Worm (Caenorhabditis elegans) whole organism, L4 larva: ENCODE measurements around the gene set-31.
A peak's percentile ranks its signal among the peaks of the same experiment; 100 is the strongest.

Experiments
- T26A8.4 ChIP-seq: fragments of 200-800 bp; sonication (Bioruptor generic); IDR thresholded peaks from 2 replicates; pipeline ENCODE4 v1.3.6; 2022; ENCODE audit warnings: missing genetic modification characterization, missing compliant biosample characterization
- Y48G9A.11 ChIP-seq: fragments of 200-800 bp; sonication (Bioruptor generic); IDR thresholded peaks from 2 replicates; pipeline ENCODE4 v1.3.6; 2022; ENCODE audit warnings: missing genetic modification reagents, missing genetic modification characterization, missing compliant biosample characterization
- Y5F2A.4 ChIP-seq: fragments of 200-800 bp; sonication (Bioruptor generic); optimal IDR thresholded peaks from 2 replicates; lab custom pipeline; 2018; ENCODE audit warnings: mild to moderate bottlenecking, missing genetic modification characterization, missing compliant biosample characterization
- aha-1 ChIP-seq: fragments of 150-350 bp; peaks from one replicate; lab custom pipeline; 2014; ENCODE audit warnings: missing biosample characterization, missing genetic modification characterization
- aly-2 ChIP-seq: sonication (generic microtip); optimal IDR thresholded peaks from 2 replicates; lab custom pipeline; 2018; ENCODE audit warnings: missing biosample characterization, missing genetic modification characterization
- ceh-32 ChIP-seq: sonication (generic microtip); optimal IDR thresholded peaks from 2 replicates; lab custom pipeline; 2016; ENCODE audit warnings: mild to moderate bottlenecking, missing genetic modification characterization, missing compliant biosample characterization; ENCODE audit not compliant: poor library complexity
- ceh-82 ChIP-seq: sonication (generic microtip); optimal IDR thresholded peaks from 2 replicates; lab custom pipeline; 2017; ENCODE audit warnings: missing biosample characterization, missing genetic modification characterization
- dmd-6 ChIP-seq: fragments of 200-800 bp; sonication (Bioruptor generic); IDR thresholded peaks from 2 replicates; pipeline ENCODE4 v1.3.6; 2022; ENCODE audit warnings: missing genetic modification reagents, missing genetic modification characterization, missing compliant biosample characterization
- dmd-8 ChIP-seq: fragments of 200-800 bp; sonication (Bioruptor generic); IDR thresholded peaks from 2 replicates; pipeline ENCODE4 v1.3.6; 2022; ENCODE audit warnings: missing genetic modification characterization, missing compliant biosample characterization
- dpl-1 ChIP-seq: fragments of 150-350 bp; optimal IDR thresholded peaks from 2 replicates; lab custom pipeline; 2014; ENCODE audit warnings: missing biosample characterization, missing genetic modification reagents, missing genetic modification characterization
- duxl-1 ChIP-seq: sonication (generic microtip); optimal IDR thresholded peaks from 2 replicates; lab custom pipeline; 2016; ENCODE audit warnings: mild to moderate bottlenecking, missing genetic modification characterization, moderate library complexity, missing compliant biosample characterization; ENCODE audit not compliant: poor library complexity
- dve-1 ChIP-seq: sonication (generic microtip); optimal IDR thresholded peaks from 2 replicates; lab custom pipeline; 2017; ENCODE audit warnings: antibody characterized with exemption, mild to moderate bottlenecking, missing genetic modification characterization, missing compliant biosample characterization; ENCODE audit not compliant: insufficient read depth
- hlh-30 ChIP-seq: sonication (generic microtip); optimal IDR thresholded peaks from 2 replicates; lab custom pipeline; 2017; ENCODE audit warnings: antibody characterized with exemption, mild to moderate bottlenecking, missing genetic modification characterization, missing compliant biosample characterization; ENCODE audit not compliant: insufficient read depth
- jun-1 ChIP-seq: fragments of 150-350 bp; optimal IDR thresholded peaks from 2 replicates; lab custom pipeline; 2014; ENCODE audit warnings: missing biosample characterization, missing genetic modification reagents, missing genetic modification characterization
- lin-15B ChIP-seq: fragments of 150-350 bp; sonication (generic microtip); optimal IDR thresholded peaks from 3 replicates; lab custom pipeline; 2014; ENCODE audit warnings: missing biosample characterization, missing genetic modification characterization
- lin-29 ChIP-seq: fragments of 200-800 bp; sonication (Bioruptor generic); IDR thresholded peaks from 2 replicates; pipeline ENCODE4 v1.3.6; 2022; ENCODE audit warnings: missing genetic modification reagents, missing genetic modification characterization, missing compliant biosample characterization
- lsy-2 ChIP-seq, 2 experiments: fragments of 150-350 bp in 1 of 2; sonication (generic microtip) in 1 of 2; optimal IDR thresholded peaks; 2 replicates each; lab custom pipeline; 2014 to 2017; ENCODE audit warnings: missing biosample characterization in 2 of 2, missing genetic modification characterization in 2 of 2
- madf-9 ChIP-seq: fragments of 200-800 bp; sonication (Bioruptor generic); conservative IDR thresholded peaks from 2 replicates; pipeline ENCODE4 v1.3.6; 2022; ENCODE audit warnings: missing genetic modification reagents, missing genetic modification characterization, missing compliant biosample characterization
- mdl-1 ChIP-seq, 2 experiments: fragments of 150-350 bp in 1 of 2; sonication (generic microtip) in 1 of 2; optimal IDR thresholded peaks; 2 replicates each; lab custom pipeline; 2014 to 2017; ENCODE audit warnings: missing biosample characterization in 2 of 2, missing genetic modification characterization in 2 of 2
- mdt-29 ChIP-seq: fragments of 200-800 bp; sonication (Bioruptor generic); IDR thresholded peaks from 2 replicates; pipeline ENCODE4 v1.3.6; 2022; ENCODE audit warnings: missing genetic modification reagents, missing genetic modification characterization, missing compliant biosample characterization
- mep-1 ChIP-seq: fragments of 150-350 bp; sonication (generic microtip); optimal IDR thresholded peaks from 3 replicates; lab custom pipeline; 2014; ENCODE audit warnings: missing biosample characterization, missing genetic modification characterization
- nhr-10 ChIP-seq: fragments of 150-350 bp; optimal IDR thresholded peaks from 2 replicates; lab custom pipeline; 2014; ENCODE audit warnings: missing biosample characterization, missing genetic modification characterization
- nhr-102 ChIP-seq: sonication (generic microtip); optimal IDR thresholded peaks from 2 replicates; lab custom pipeline; 2016; ENCODE audit warnings: mild to moderate bottlenecking, missing genetic modification characterization, moderate library complexity, missing compliant biosample characterization
- nhr-28 ChIP-seq: fragments of 150-350 bp; optimal IDR thresholded peaks from 2 replicates; lab custom pipeline; 2014; ENCODE audit warnings: missing biosample characterization, missing genetic modification characterization
- nhr-48 ChIP-seq: sonication (generic microtip); optimal IDR thresholded peaks from 2 replicates; lab custom pipeline; 2016; ENCODE audit warnings: mild to moderate bottlenecking, missing genetic modification characterization, missing compliant biosample characterization
- pqm-1 ChIP-seq: sonication (generic microtip); optimal IDR thresholded peaks from 2 replicates; lab custom pipeline; 2017; ENCODE audit warnings: missing biosample characterization, missing genetic modification characterization
- saeg-2 ChIP-seq: fragments of 200-800 bp; sonication (Bioruptor generic); IDR thresholded peaks from 2 replicates; pipeline ENCODE4 v1.3.6; 2022; ENCODE audit warnings: missing genetic modification reagents, missing genetic modification characterization, missing compliant biosample characterization
- snpc-4 ChIP-seq: fragments of 150-350 bp; optimal IDR thresholded peaks from 2 replicates; lab custom pipeline; 2014; ENCODE audit warnings: missing biosample characterization, missing genetic modification characterization
- spr-3 ChIP-seq: fragments of 200-800 bp; sonication (Bioruptor generic); optimal IDR thresholded peaks from 2 replicates; lab custom pipeline; 2018; ENCODE audit warnings: mild to moderate bottlenecking, missing genetic modification characterization, missing compliant biosample characterization
- unc-39 ChIP-seq: sonication (generic microtip); optimal IDR thresholded peaks from 2 replicates; lab custom pipeline; 2017; ENCODE audit warnings: missing biosample characterization, missing genetic modification characterization
- unc-62 ChIP-seq, 3 experiments: fragments of 150-350 bp in 1 of 3; sonication (generic microtip); optimal IDR thresholded peaks in 2 of 3; peaks in 1 of 3; 1 replicate in 1 of 3; 2 replicates in 2 of 3; lab custom pipeline; 2014 to 2017; ENCODE audit warnings: missing biosample characterization in 3 of 3, missing genetic modification characterization in 3 of 3, missing genetic modification reagents in 3 of 3, missing genotype in 1 of 3
- zag-1 ChIP-seq: fragments of 150-350 bp; optimal IDR thresholded peaks from 2 replicates; lab custom pipeline; 2014; ENCODE audit warnings: missing biosample characterization, missing genetic modification characterization

The set-31 gene

DNA sequence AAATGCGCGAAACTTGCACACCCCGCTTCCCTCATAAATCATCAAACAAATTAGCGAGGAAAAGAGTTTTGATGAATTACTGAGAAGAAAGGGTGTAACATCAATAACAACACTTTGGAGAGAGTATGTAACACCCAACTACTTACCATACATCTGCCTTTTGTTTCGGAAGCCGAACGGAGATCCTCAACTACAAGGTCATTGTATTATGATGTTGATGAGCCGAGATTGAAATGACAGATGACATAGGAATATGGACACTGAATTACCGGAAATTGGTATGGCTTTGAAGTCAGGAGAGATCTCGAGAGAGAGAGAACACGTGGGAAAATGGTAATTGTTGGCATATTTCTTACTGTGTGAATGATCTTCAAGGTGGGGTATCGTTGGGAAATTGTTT lies 8.3 kb downstream of the set-31 start:
- no peak for TF ChIP-seq hlh-30
- TF ChIP-seq unc-62 (GFP tag; optimal IDR thresholded peaks at IDR 0.05 in 1 of 2; lab: Kevin White, UChicago): peak in 1 of 2 experiments; percentile 63
- TF ChIP-seq unc-62 (tag; optimal IDR thresholded peaks at IDR 0.05; lab: Kevin White, UChicago): no peak
- no peak for TF ChIP-seq nhr-10 (tag; lab: Kevin White, UChicago)
- TF ChIP-seq ceh-32 (tag; lab: Kevin White, UChicago): no peak
- TF ChIP-seq lsy-2 (tag; optimal IDR thresholded peaks at IDR 0.05; lab: Kevin White, UChicago): no peak
- TF ChIP-seq spr-3: no peak
- no peak for TF ChIP-seq zag-1 (tag; lab: Kevin White, UChicago)

DNA sequence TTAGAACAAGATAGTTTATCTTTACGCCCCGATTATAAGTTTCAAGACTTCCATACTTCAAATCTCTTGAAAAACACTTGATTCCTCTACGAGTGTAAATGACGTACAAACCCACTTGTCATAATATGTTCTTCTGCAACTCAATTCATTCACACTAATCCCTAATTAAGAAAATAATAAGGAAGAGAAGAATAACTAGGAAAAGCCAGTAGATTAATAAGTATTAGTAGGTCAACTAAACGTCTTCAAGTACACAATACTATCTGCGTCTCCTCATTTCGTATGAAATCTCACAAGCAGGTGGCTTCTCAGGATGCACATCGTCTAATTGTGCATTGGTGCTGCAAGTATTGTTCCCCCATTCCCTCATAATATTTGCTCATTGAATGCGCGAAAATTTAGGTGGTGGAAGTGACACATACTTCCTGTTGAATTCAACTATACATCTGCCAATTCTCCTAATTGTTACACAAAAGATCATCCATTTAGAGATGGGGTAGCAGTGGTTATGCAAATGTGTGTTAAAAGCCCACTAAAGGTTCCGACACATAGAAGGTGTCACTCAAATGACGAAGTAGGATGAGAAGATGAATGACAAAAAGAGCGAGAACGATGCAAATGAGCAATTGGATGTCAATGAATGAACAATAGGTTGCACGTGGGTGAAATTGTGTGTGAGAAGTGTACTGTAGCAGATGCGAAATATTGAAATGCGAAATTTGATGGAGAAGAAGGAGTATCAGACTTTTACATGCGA lies 9.5 kb downstream of the set-31 start:
- TF ChIP-seq aha-1 (tag; lab: Kevin White, UChicago) (peak; percentile 30), madf-9 (no peak), duxl-1 (no peak), jun-1 (no peak), dmd-6 (no peak), unc-62 (GFP tag; optimal IDR thresholded peaks at IDR 0.05 in 1 of 2; lab: Kevin White, UChicago) (peak in 1 of 2 experiments; percentile 99), unc-62 (tag; optimal IDR thresholded peaks at IDR 0.05; lab: Kevin White, UChicago) (no peak), Y5F2A.4 (GFP tag; lab: Kevin White, UChicago) (no peak), pqm-1 (tag; lab: Kevin White, UChicago) (no peak)

DNA sequence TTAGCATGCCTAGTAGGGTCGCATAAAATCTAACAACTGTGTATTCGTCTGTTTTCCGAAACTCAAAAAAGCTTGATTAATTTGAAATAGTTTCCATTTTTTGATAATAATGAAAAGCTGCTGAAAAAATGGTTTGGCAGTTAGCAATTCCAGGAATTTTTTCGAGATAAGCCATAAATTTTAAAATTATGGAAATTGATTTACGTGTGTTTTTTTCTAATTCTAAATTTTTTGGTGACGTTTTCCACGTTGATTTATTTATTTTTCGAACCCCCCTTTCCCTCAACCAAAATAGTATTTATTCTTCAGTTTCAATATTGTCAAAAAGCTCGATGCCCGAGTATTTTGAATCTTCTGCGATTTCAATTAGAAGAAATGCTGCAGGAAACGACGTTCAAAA lies 11.2 kb downstream of the set-31 start, which contains the start of gene F23B12.1:
F23B12.1 (plus strand) TSS at position 301 of the 400 bp plus-strand sequence.
- TF ChIP-seq unc-62 (GFP tag; optimal IDR thresholded peaks at IDR 0.05 in 1 of 2; lab: Kevin White, UChicago): peak in 1 of 2 experiments; percentile 29
- TF ChIP-seq unc-62 (tag; optimal IDR thresholded peaks at IDR 0.05; lab: Kevin White, UChicago): no peak
- no peak for TF ChIP-seq lin-29 (GFP tag; lab: Robert Waterston, UW)
- no peak for TF ChIP-seq ceh-32 (tag; lab: Kevin White, UChicago)

DNA sequence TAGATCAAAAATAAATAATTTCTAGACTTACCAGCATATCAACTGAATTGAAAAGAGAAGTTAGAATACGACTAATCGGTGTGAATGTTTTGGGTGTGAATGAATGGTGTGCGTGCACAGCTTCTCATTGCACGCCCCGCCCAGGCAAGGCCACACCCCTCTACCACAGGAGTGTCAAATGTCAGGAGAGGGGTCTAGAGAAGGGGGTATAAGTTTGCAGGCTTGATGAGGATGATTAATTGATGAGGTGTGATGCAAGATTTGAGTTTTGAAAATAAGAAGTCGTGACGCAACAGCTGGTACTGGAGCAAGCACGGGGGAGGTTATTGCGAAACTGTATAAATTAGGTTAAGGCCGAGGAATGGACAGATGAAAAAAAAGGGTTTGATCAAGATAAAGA lies 14.6 kb downstream of the set-31 start, which contains the start of gene egl-1:
egl-1 (minus strand) TSS at position 101 of the 400 bp plus-strand sequence.
- TF ChIP-seq nhr-28 (tag; lab: Kevin White, UChicago): no peak
- no peak for TF ChIP-seq spr-3
- no peak for TF ChIP-seq nhr-48 (tag; lab: Kevin White, UChicago)
- TF ChIP-seq mdl-1 (tag; optimal IDR thresholded peaks at IDR 0.05; lab: Kevin White, UChicago): no peak
- no peak for TF ChIP-seq ceh-82 (tag; lab: Kevin White, UChicago)
- TF ChIP-seq mdt-29 (GFP tag; lab: Robert Waterston, UW): no peak
- TF ChIP-seq T26A8.4: no peak
- no peak for TF ChIP-seq dve-1 (tag; lab: Kevin White, UChicago)
- TF ChIP-seq aly-2 (tag; lab: Kevin White, UChicago): no peak
- TF ChIP-seq dpl-1 (GFP tag; lab: Kevin White, UChicago): no peak
- no peak for TF ChIP-seq mep-1 (tag; lab: Kevin White, UChicago)
- no peak for TF ChIP-seq lin-15B
- no peak for TF ChIP-seq pqm-1 (tag; lab: Kevin White, UChicago)
- TF ChIP-seq nhr-102: no peak

ce11 chrV:14433584-14433983 lies 15.9 kb downstream of the set-31 start:
- TF ChIP-seq Y48G9A.11 (GFP tag; lab: Robert Waterston, UW) (no peak), dmd-8 (GFP tag; lab: Robert Waterston, UW) (no peak), saeg-2 (no peak), snpc-4 (tag; lab: Kevin White, UChicago) (no peak), unc-39 (tag; lab: Kevin White, UChicago) (no peak), mdl-1 (tag; optimal IDR thresholded peaks at IDR 0.05; lab: Kevin White, UChicago) (no peak)
